Fruit fly (Drosophila melanogaster) whole organism, embryonic: ENCODE results near the gene CG42633.

ENCODE experiments used
- Blimp-1 ChIP-seq: fragments of 200-800 bp; sonication (Bioruptor generic); optimal IDR thresholded peaks from 3 replicates; lab custom pipeline; 2018; ENCODE audit warnings: missing biosample characterization, missing genetic modification characterization, mild to moderate bottlenecking, moderate library complexity, missing genetic modification reagents
- CG10654 ChIP-seq: fragments of 200-800 bp; sonication (Bioruptor generic); optimal IDR thresholded peaks from 2 replicates; lab custom pipeline; 2016; ENCODE audit warnings: missing biosample characterization, missing genetic modification characterization
- CG11504 ChIP-seq: fragments of 200-800 bp; sonication (Bioruptor generic); optimal IDR thresholded peaks from 3 replicates; lab custom pipeline; 2019; ENCODE audit warnings: missing biosample characterization, mild to moderate bottlenecking, missing genetic modification characterization, moderate library complexity
- CG12104 ChIP-seq: fragments of 200-800 bp; sonication (Bioruptor generic); optimal IDR thresholded peaks from 3 replicates; lab custom pipeline; 2016; ENCODE audit warnings: missing biosample characterization, missing genetic modification characterization
- CG1233 ChIP-seq: fragments of 200-800 bp; sonication (Bioruptor generic); optimal IDR thresholded peaks from 4 replicates; lab custom pipeline; 2018; ENCODE audit warnings: missing biosample characterization, mild to moderate bottlenecking, missing genetic modification characterization
- CG12769 ChIP-seq: fragments of 200-800 bp; sonication (Bioruptor generic); optimal IDR thresholded peaks from 2 replicates; lab custom pipeline; 2019; ENCODE audit warnings: missing biosample characterization, mild to moderate bottlenecking, missing genetic modification characterization, moderate library complexity
- CG13624 ChIP-seq: fragments of 200-800 bp; sonication (Bioruptor generic); optimal IDR thresholded peaks from 2 replicates; lab custom pipeline; 2016; ENCODE audit warnings: missing biosample characterization, missing genetic modification characterization
- CG14014 ChIP-seq: fragments of 200-800 bp; sonication (Bioruptor generic); IDR thresholded peaks from 2 replicates; pipeline ENCODE4 v1.3.6; 2022; ENCODE audit warnings: missing biosample characterization, missing genetic modification characterization
- CG16813 ChIP-seq: fragments of 200-800 bp; sonication (Bioruptor generic); IDR thresholded peaks from 3 replicates; pipeline ENCODE4 v1.3.6; 2022; ENCODE audit warnings: missing biosample characterization, missing genetic modification characterization; ENCODE audit not compliant: partially characterized antibody
- CG18262 ChIP-seq: fragments of 200-800 bp; optimal IDR thresholded peaks from 3 replicates; lab custom pipeline; 2019; ENCODE audit warnings: missing biosample characterization, mild to moderate bottlenecking, missing genetic modification characterization, moderate library complexity
- CG2199 ChIP-seq: fragments of 200-800 bp; sonication (Bioruptor generic); IDR thresholded peaks from 3 replicates; pipeline ENCODE4 v1.3.6; 2022; ENCODE audit warnings: missing biosample characterization, missing genetic modification characterization
- CG3847 ChIP-seq: fragments of 200-800 bp; sonication (Bioruptor generic); IDR thresholded peaks from 2 replicates; pipeline ENCODE4 v1.3.6; 2022; ENCODE audit warnings: missing biosample characterization, missing genetic modification characterization
- CG4404 ChIP-seq: fragments of 200-800 bp; sonication (Bioruptor generic); IDR thresholded peaks from 2 replicates; pipeline ENCODE4 v1.3.6; 2022; ENCODE audit warnings: missing biosample characterization, missing genetic modification characterization
- CG6683 ChIP-seq: fragments of 200-800 bp; sonication (Bioruptor generic); optimal IDR thresholded peaks from 2 replicates; lab custom pipeline; 2017; ENCODE audit warnings: missing biosample characterization, mild to moderate bottlenecking, missing genetic modification characterization, missing genetic modification reagents
- CG7271 ChIP-seq: fragments of 200-800 bp; sonication (Bioruptor generic); optimal IDR thresholded peaks from 2 replicates; lab custom pipeline; 2018; ENCODE audit warnings: missing biosample characterization, mild to moderate bottlenecking, missing genetic modification characterization, moderate library complexity
- CG8089 ChIP-seq: fragments of 200-800 bp; sonication (Bioruptor generic); optimal IDR thresholded peaks from 3 replicates; lab custom pipeline; 2016; ENCODE audit warnings: missing biosample characterization, missing genetic modification characterization
- CG9609 ChIP-seq: fragments of 200-800 bp; sonication (Bioruptor generic); optimal IDR thresholded peaks from 3 replicates; lab custom pipeline; 2016; ENCODE audit warnings: missing biosample characterization, missing genetic modification characterization
- CG9932 ChIP-seq: fragments of 200-800 bp; sonication (Bioruptor generic); IDR thresholded peaks from 2 replicates; pipeline ENCODE4 v1.3.6; 2022; ENCODE audit warnings: missing biosample characterization, missing genetic modification characterization
- Camta ChIP-seq: fragments of 200-800 bp; sonication (Bioruptor generic); optimal IDR thresholded peaks from 2 replicates; lab custom pipeline; 2016; ENCODE audit warnings: missing biosample characterization, missing genetic modification characterization
- D ChIP-seq, 2 experiments: fragments of 200-800 bp in 1 of 2; fragments of >200 bp in 1 of 2; sonication (Bioruptor generic) in 1 of 2; optimal IDR thresholded peaks; 2 replicates in 1 of 2; 3 replicates in 1 of 2; lab custom pipeline; 2017; ENCODE audit warnings: mild to moderate bottlenecking in 1 of 2, missing biosample characterization in 1 of 2, missing genetic modification characterization in 1 of 2, missing genetic modification reagents in 1 of 2
- D19A ChIP-seq: fragments of 200-800 bp; optimal IDR thresholded peaks from 3 replicates; lab custom pipeline; 2019; ENCODE audit warnings: missing biosample characterization, mild to moderate bottlenecking, missing genetic modification characterization, moderate library complexity
- E2f2 ChIP-seq: fragments of 200-800 bp; sonication (Bioruptor generic); IDR thresholded peaks from 2 replicates; pipeline ENCODE4 v1.3.6; 2022; ENCODE audit warnings: missing biosample characterization, missing genetic modification characterization
- Ets65A ChIP-seq: fragments of 200-800 bp; sonication (Bioruptor generic); peaks from one replicate; lab custom pipeline; 2016; ENCODE audit warnings: missing biosample characterization, missing genetic modification characterization
- Gug ChIP-seq: fragments of 200-800 bp; sonication (Bioruptor generic); IDR thresholded peaks from 4 replicates; pipeline ENCODE4 v1.3.6; 2022; ENCODE audit warnings: missing biosample characterization, missing genetic modification characterization
- Hmr ChIP-seq: fragments of 200-800 bp; sonication (Bioruptor generic); optimal IDR thresholded peaks from 3 replicates; lab custom pipeline; 2017; ENCODE audit warnings: mild to moderate bottlenecking, missing biosample characterization, missing genetic modification reagents, missing genetic modification characterization
- Kr ChIP-seq: fragments of 200-800 bp; sonication (Bioruptor generic); optimal IDR thresholded peaks from 2 replicates; lab custom pipeline; 2017; ENCODE audit warnings: missing biosample characterization, mild to moderate bottlenecking, missing genetic modification characterization
- MESR4 ChIP-seq: fragments of 200-800 bp; sonication (Bioruptor generic); optimal IDR thresholded peaks from 2 replicates; lab custom pipeline; 2018; ENCODE audit warnings: missing biosample characterization, mild to moderate bottlenecking, missing genetic modification characterization, moderate library complexity
- Myb ChIP-seq: fragments of 200-800 bp; sonication (Bioruptor generic); optimal IDR thresholded peaks from 2 replicates; lab custom pipeline; 2016; ENCODE audit warnings: missing biosample characterization, missing genetic modification characterization
- Nf-YC ChIP-seq: fragments of 200-800 bp; optimal IDR thresholded peaks from 3 replicates; lab custom pipeline; 2019; ENCODE audit warnings: missing biosample characterization, mild to moderate bottlenecking, missing genetic modification characterization, moderate library complexity
- PHDP ChIP-seq: fragments of 200-800 bp; sonication (Bioruptor generic); optimal IDR thresholded peaks from 3 replicates; lab custom pipeline; 2018; ENCODE audit warnings: missing biosample characterization, mild to moderate bottlenecking, missing genetic modification characterization, moderate library complexity
- Pdp1 ChIP-seq, 2 experiments: fragments of 200-800 bp; sonication (Bioruptor generic); optimal IDR thresholded peaks; 3 replicates each; lab custom pipeline; 2016; ENCODE audit warnings: missing biosample characterization in 2 of 2, missing genetic modification characterization in 2 of 2, mild to moderate bottlenecking in 1 of 2, moderate library complexity in 1 of 2
- Ptx1 ChIP-seq: fragments of 200-800 bp; sonication (Bioruptor generic); IDR thresholded peaks from 2 replicates; pipeline ENCODE4 v1.3.6; 2022; ENCODE audit warnings: missing biosample characterization, missing genetic modification characterization
- Sin3A ChIP-seq: fragments of >200 bp; optimal IDR thresholded peaks from 2 replicates; lab custom pipeline; 2018
- Sry-β ChIP-seq: fragments of 200-800 bp; sonication (Bioruptor generic); optimal IDR thresholded peaks from 2 replicates; lab custom pipeline; 2018; ENCODE audit warnings: missing biosample characterization, mild to moderate bottlenecking, missing genetic modification characterization, moderate library complexity
- ase ChIP-seq: fragments of 200-800 bp; sonication (Bioruptor generic); IDR thresholded peaks from 3 replicates; pipeline ENCODE4 v1.3.6; 2022; ENCODE audit warnings: missing biosample characterization, missing genetic modification characterization
- bab2 ChIP-seq: fragments of 200-800 bp; sonication (Bioruptor generic); optimal IDR thresholded peaks from 2 replicates; lab custom pipeline; 2016; ENCODE audit warnings: missing biosample characterization, missing genetic modification characterization
- crp ChIP-seq, 2 experiments: fragments of 200-800 bp; sonication (Bioruptor generic); optimal IDR thresholded peaks; 2 replicates in 1 of 2; 3 replicates in 1 of 2; lab custom pipeline; 2017; ENCODE audit warnings: missing biosample characterization in 2 of 2, missing genetic modification characterization in 2 of 2, mild to moderate bottlenecking in 1 of 2, moderate library complexity in 1 of 2
- gem ChIP-seq: fragments of 200-800 bp; sonication (Bioruptor generic); optimal IDR thresholded peaks from 2 replicates; lab custom pipeline; 2019; ENCODE audit warnings: missing biosample characterization, mild to moderate bottlenecking, missing genetic modification characterization, moderate library complexity
- gsb ChIP-seq: fragments of 200-800 bp; sonication (Bioruptor generic); IDR thresholded peaks from 2 replicates; pipeline ENCODE4 v1.3.6; 2022; ENCODE audit warnings: missing biosample characterization, missing genetic modification characterization
- lilli ChIP-seq: fragments of 200-800 bp; sonication (Bioruptor generic); optimal IDR thresholded peaks from 3 replicates; lab custom pipeline; 2016; ENCODE audit warnings: missing biosample characterization, missing genetic modification characterization
- phol ChIP-seq: fragments of 200-800 bp; sonication (Bioruptor generic); optimal IDR thresholded peaks from 3 replicates; lab custom pipeline; 2018; ENCODE audit warnings: missing biosample characterization, mild to moderate bottlenecking, missing genetic modification characterization, moderate library complexity
- prd ChIP-seq, 3 experiments: fragments of >200 bp in 2 of 3; fragments of 200-800 bp in 1 of 3; sonication (Bioruptor generic) in 1 of 3; optimal IDR thresholded peaks in 2 of 3; IDR thresholded peaks in 1 of 3; 2 replicates in 2 of 3; 3 replicates in 1 of 3; pipeline versions ENCODE4 v1.3.6 to Lab custom; 2017 to 2022; ENCODE audit warnings: missing biosample characterization in 1 of 3, missing genetic modification characterization in 1 of 3
- pzg ChIP-seq: fragments of 200-800 bp; sonication (Bioruptor generic); optimal IDR thresholded peaks from 3 replicates; lab custom pipeline; 2018; ENCODE audit warnings: missing biosample characterization, mild to moderate bottlenecking, missing genetic modification characterization, moderate library complexity
- repo ChIP-seq: fragments of 200-800 bp; sonication (Bioruptor generic); optimal IDR thresholded peaks from 2 replicates; lab custom pipeline; 2016; ENCODE audit warnings: missing biosample characterization, missing genetic modification characterization
- run ChIP-seq: fragments of 200-800 bp; sonication (Bioruptor generic); optimal IDR thresholded peaks from 3 replicates; lab custom pipeline; 2018; ENCODE audit warnings: missing biosample characterization, mild to moderate bottlenecking, missing genetic modification characterization
- sob ChIP-seq: fragments of 200-800 bp; sonication (Bioruptor generic); IDR thresholded peaks from 2 replicates; pipeline ENCODE4 v1.3.6; 2022; ENCODE audit warnings: missing biosample characterization, missing genetic modification characterization

The CG42633 gene

DNA sequence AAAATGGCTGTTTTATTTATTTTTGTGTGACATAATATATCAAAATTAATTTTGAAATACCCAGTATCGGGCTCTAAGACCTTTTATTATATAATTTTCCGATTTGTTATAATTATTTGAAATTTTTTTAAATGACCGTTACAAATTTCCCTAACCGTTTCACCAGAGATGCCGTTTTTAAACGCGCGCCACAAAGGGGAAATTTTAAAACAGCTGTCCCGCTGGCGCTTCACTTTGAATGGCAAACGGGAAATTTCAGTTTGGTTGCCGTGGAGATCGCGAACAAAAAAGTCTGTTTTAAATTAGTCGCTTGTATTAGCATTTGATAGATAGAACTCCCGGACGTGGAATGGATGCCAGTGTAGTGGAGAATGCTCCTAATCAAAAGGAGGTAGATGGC, 33.0 kb upstream of the CG42633 start, which contains the start of the genes CG14693 and TTLL15 (continued):
- TF ChIP-seq E2f2 (GFP tag; lab: Robert Waterston, UW), result peak; percentile 92
- peak; percentile 53 for TF ChIP-seq Blimp-1
- no peak for TF ChIP-seq CG12104 (GFP tag; lab: Kevin White, UChicago)
- no peak for TF ChIP-seq CG6683 (GFP tag; lab: Kevin White, UChicago)
- peak; percentile 19 to 85 for TF ChIP-seq crp (GFP tag; optimal IDR thresholded peaks at IDR 0.05; lab: Kevin White, UChicago)
- peak; percentile 22 for TF ChIP-seq pzg (GFP tag; lab: Kevin White, UChicago)
- TF ChIP-seq Sry-β, result peak; percentile 85
- peak; percentile 46 for TF ChIP-seq MESR4 (GFP tag; lab: Kevin White, UChicago)
- peak; percentile 79 for TF ChIP-seq Myb (GFP tag; lab: Kevin White, UChicago)

DNA sequence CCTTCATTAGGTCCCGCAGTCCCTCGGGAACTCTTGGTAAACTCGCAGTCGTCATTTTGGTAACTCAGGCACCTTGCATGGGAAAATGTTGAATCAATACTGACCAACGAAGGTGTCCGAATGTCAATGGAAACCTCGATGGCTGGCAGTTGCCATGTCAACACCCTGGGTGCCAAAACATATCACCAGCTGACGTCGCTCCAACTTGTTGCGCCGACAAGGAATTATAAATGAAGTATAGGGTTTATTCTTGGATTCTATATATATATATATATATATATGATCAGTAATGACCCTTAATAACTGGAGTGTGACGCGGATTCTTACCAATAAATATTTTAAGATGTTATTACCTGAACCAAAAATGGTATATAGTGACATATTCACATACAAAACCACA, 21.8 kb upstream of the CG42633 start, which contains the start of gene CG14692:
CG14692 (minus strand) TSS at position 101 of the 400 bp plus-strand sequence.
- TF ChIP-seq gem (tag; lab: Kevin White, UChicago) (no peak), CG11504 (tag; lab: Kevin White, UChicago) (no peak), CG18262 (no peak), Nf-YC (no peak), Ptx1 (GFP tag; lab: Robert Waterston, UW) (no peak), run (no peak), Sin3A (lab: Kevin White, UChicago) (no peak), D (optimal IDR thresholded peaks at IDR 0.05; lab: Kevin White, UChicago) (no peak), D (GFP tag; optimal IDR thresholded peaks at IDR 0.05; lab: Kevin White, UChicago) (no peak), CG8089 (GFP tag; lab: Kevin White, UChicago) (no peak), gsb (GFP tag; lab: Robert Waterston, UW) (no peak), CG14014 (no peak), Camta (GFP tag; lab: Kevin White, UChicago) (no peak), PHDP (tag; lab: Kevin White, UChicago) (no peak), bab2 (GFP tag; lab: Kevin White, UChicago) (no peak), CG16813 (GFP tag; lab: Robert Waterston, UW) (no peak)

DNA sequence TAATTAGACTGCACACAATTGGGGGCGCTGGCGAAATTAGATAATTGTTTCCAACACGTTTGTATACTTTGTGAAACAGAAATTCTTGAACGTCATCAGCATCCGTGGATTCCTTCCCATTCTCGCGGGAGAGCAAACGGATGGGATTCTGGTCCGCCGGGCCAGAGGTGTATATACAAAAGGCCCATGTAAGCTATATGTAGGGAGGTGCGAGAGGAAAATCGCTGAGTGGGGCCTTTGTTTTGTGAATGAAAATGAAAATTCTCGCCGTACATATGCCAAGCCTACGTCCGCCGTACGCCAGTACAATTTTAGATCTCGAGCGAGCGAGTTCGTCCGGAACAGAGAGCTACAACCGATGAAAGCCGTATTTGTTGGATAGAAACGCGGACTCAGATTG, 10.5 kb upstream of the CG42633 start, which contains the start of gene CG14687:
CG14687 (plus strand) TSS at position 301 of the 400 bp plus-strand sequence.
- TF ChIP-seq CG10654 (GFP tag; lab: Kevin White, UChicago) (no peak), Ets65A (GFP tag; lab: Kevin White, UChicago) (no peak), D19A (no peak), CG2199 (GFP tag; lab: Robert Waterston, UW) (peak; percentile 15; the same call in 1 of the 3 replicates), Kr (GFP tag; lab: Kevin White, UChicago) (no peak), CG12769 (tag; lab: Kevin White, UChicago) (peak; percentile 74), Pdp1 (GFP tag; optimal IDR thresholded peaks at IDR 0.05; lab: Kevin White, UChicago) (peak in 1 of 2 experiments; percentile 75)

DNA sequence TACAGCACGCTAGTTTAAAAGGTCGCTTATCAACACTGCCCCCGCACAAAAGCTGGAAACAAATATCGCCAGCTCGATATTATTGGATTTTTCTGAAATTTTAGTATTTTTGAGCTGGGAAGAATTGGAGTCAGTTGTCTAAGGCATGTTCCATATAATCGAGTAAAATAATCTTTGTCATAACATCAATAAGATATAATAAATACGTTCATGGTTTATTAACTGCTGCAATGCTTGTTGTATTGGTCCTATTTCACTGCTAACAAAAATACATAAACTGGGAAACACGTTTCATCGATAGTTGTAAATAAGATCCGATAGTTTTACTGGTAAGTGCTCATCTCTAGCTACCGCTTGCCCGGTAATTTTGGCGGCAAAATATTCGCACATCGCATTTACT, 6.1 kb upstream of the CG42633 start, which contains the start of the genes Art1 and Mcm5:
Art1 (minus strand) TSS at position 41 of the 400 bp plus-strand sequence.
Mcm5 (plus strand) TSS at position 339 of the 400 bp plus-strand sequence.
- TF ChIP-seq Sin3A (lab: Kevin White, UChicago), result peak; percentile 99
- no peak for TF ChIP-seq repo (GFP tag; lab: Kevin White, UChicago)
- TF ChIP-seq CG9609 (GFP tag; lab: Kevin White, UChicago), result peak; percentile 58
- TF ChIP-seq sob (GFP tag; lab: Robert Waterston, UW), result peak; percentile 70
- peak; percentile 75 for TF ChIP-seq CG9932 (GFP tag; lab: Robert Waterston, UW)
- peak; percentile 16; the same call in 1 of the 4 replicates for TF ChIP-seq Gug
- TF ChIP-seq Hmr, result no peak
- TF ChIP-seq CG7271 (tag; lab: Kevin White, UChicago), result no peak
- TF ChIP-seq Blimp-1, result no peak
- TF ChIP-seq prd (optimal IDR thresholded peaks at IDR 0.05; lab: Kevin White, UChicago), result no peak
- TF ChIP-seq prd (GFP tag; IDR thresholded peaks at IDR 0.05; lab: Robert Waterston, UW), result peak; percentile 19; the same call in 1 of the 3 replicates
- peak; percentile 67 for TF ChIP-seq phol (tag; lab: Kevin White, UChicago)
- peak; percentile 18 for TF ChIP-seq CG1233 (GFP tag; lab: Kevin White, UChicago)
- TF ChIP-seq CG3847, result peak; percentile 62
- TF ChIP-seq CG11504 (tag; lab: Kevin White, UChicago), result no peak
- peak; percentile 63 for TF ChIP-seq CG13624 (GFP tag; lab: Kevin White, UChicago)
- TF ChIP-seq lilli (GFP tag; lab: Kevin White, UChicago), result peak; percentile 66
- TF ChIP-seq CG4404 (GFP tag; lab: Robert Waterston, UW), result no peak; the same call in 1 of the 2 replicates
- no peak for TF ChIP-seq ase (GFP tag; lab: Robert Waterston, UW)
